Worm (Caenorhabditis elegans): ENCODE results near the gene F01D5.6.

ce11 chrII:14036724-14037483 is 30.6 kb downstream of the F01D5.6 start:
- TF ChIP-seq nhr-237 (tag; optimal IDR thresholded peaks at IDR 0.05) (no peak), nhr-6 (tag; optimal IDR thresholded peaks at IDR 0.05) (no peak), ama-1 (optimal IDR thresholded peaks at IDR 0.05) (no peak), nhr-11 (tag; optimal IDR thresholded peaks at IDR 0.05) (no peak), mdl-1 (tag; optimal IDR thresholded peaks at IDR 0.05) (peak; percentile 38 to 67), snpc-4 (tag; optimal IDR thresholded peaks at IDR 0.05) (no peak), skn-1 (tag; optimal IDR thresholded peaks at IDR 0.05) (no peak), zag-1 (tag; optimal IDR thresholded peaks at IDR 0.05) (peak; percentile 28), elt-3 (tag; optimal IDR thresholded peaks at IDR 0.05) (no peak)

Data from whole organism, L2 larva.